Worm (Caenorhabditis elegans) whole organism, L1 larva: Measurements from ENCODE around the gene ZK757.2.

ENCODE experiments used
- C16A3.4 ChIP-seq: fragments of 150-350 bp; optimal IDR thresholded peaks from 2 replicates; lab custom pipeline; 2014; ENCODE audit warnings: missing biosample characterization, missing genetic modification characterization
- C34B4.2 ChIP-seq: sonication (generic microtip); optimal IDR thresholded peaks from 2 replicates; lab custom pipeline; 2017; ENCODE audit warnings: mild to moderate bottlenecking, missing genetic modification characterization, missing compliant biosample characterization
- Y116A8C.19 ChIP-seq: sonication (generic microtip); optimal IDR thresholded peaks from 2 replicates; lab custom pipeline; 2016; ENCODE audit warnings: missing compliant biosample characterization, missing genetic modification characterization, borderline replicate concordance
- aha-1 ChIP-seq: fragments of 150-350 bp; optimal IDR thresholded peaks from 2 replicates; lab custom pipeline; 2014; ENCODE audit warnings: missing biosample characterization, missing genetic modification characterization
- alr-1 ChIP-seq: fragments of 200-800 bp; sonication (Bioruptor generic); optimal IDR thresholded peaks from 2 replicates; lab custom pipeline; 2018; ENCODE audit warnings: borderline replicate concordance, mild to moderate bottlenecking, missing genetic modification characterization, missing compliant biosample characterization
- ceh-63 ChIP-seq: fragments of 200-800 bp; sonication (Bioruptor generic); optimal IDR thresholded peaks from 2 replicates; lab custom pipeline; 2018; ENCODE audit warnings: mild to moderate bottlenecking, missing genetic modification characterization, missing compliant biosample characterization
- ceh-8 ChIP-seq: fragments of 200-800 bp; sonication (Bioruptor generic); optimal IDR thresholded peaks from 2 replicates; lab custom pipeline; 2018; ENCODE audit warnings: mild to moderate bottlenecking, missing genetic modification characterization, moderate library complexity, missing compliant biosample characterization
- ceh-82 ChIP-seq, 3 experiments: fragments of 150-350 bp in 1 of 3; sonication (generic microtip) in 2 of 3; optimal IDR thresholded peaks; 2 replicates each; lab custom pipeline; 2014 to 2017; ENCODE audit warnings: missing biosample characterization in 3 of 3, missing genetic modification characterization in 3 of 3
- ceh-88 ChIP-seq: fragments of 200-800 bp; sonication (Bioruptor generic); IDR thresholded peaks from 2 replicates; pipeline ENCODE4 v1.3.6; 2022; ENCODE audit warnings: missing genetic modification characterization, missing compliant biosample characterization
- ceh-90 ChIP-seq: sonication (generic microtip); optimal IDR thresholded peaks from 2 replicates; lab custom pipeline; 2016; ENCODE audit warnings: missing genetic modification characterization, missing compliant biosample characterization
- ces-1 ChIP-seq: fragments of 150-350 bp; optimal IDR thresholded peaks from 2 replicates; lab custom pipeline; 2014; ENCODE audit warnings: missing biosample characterization, missing genetic modification reagents, missing genetic modification characterization
- dpl-1 ChIP-seq, 3 experiments: fragments of 150-350 bp in 2 of 3; sonication (generic microtip) in 1 of 3; optimal IDR thresholded peaks; 2 replicates each; lab custom pipeline; 2014 to 2017; ENCODE audit warnings: missing biosample characterization in 3 of 3, missing genetic modification characterization in 3 of 3, missing genetic modification reagents in 3 of 3
- dsc-1 ChIP-seq: sonication (generic microtip); optimal IDR thresholded peaks from 2 replicates; lab custom pipeline; 2016; ENCODE audit warnings: mild to moderate bottlenecking, missing genetic modification characterization, missing compliant biosample characterization
- efl-3 ChIP-seq: fragments of 200-800 bp; sonication (Bioruptor generic); optimal IDR thresholded peaks from 2 replicates; lab custom pipeline; 2018; ENCODE audit warnings: mild to moderate bottlenecking, missing genetic modification characterization, missing compliant biosample characterization
- egl-27 ChIP-seq, 2 experiments: fragments of 150-350 bp in 1 of 2; sonication (generic microtip); optimal IDR thresholded peaks; 3 replicates each; lab custom pipeline; 2017 to 2018; ENCODE audit warnings: missing biosample characterization in 2 of 2, missing genetic modification characterization in 2 of 2, missing genetic modification reagents in 2 of 2
- elt-2 ChIP-seq: sonication (generic microtip); optimal IDR thresholded peaks from 2 replicates; lab custom pipeline; 2016; ENCODE audit warnings: missing genetic modification characterization, mild to moderate bottlenecking, inconsistent platforms, missing compliant biosample characterization, missing genetic modification reagents
- fkh-10 ChIP-seq: sonication (generic microtip); optimal IDR thresholded peaks from 2 replicates; lab custom pipeline; 2017; ENCODE audit warnings: missing biosample characterization, missing genetic modification reagents, missing genetic modification characterization
- grh-1 ChIP-seq: fragments of 200-800 bp; sonication (Bioruptor generic); IDR thresholded peaks from 2 replicates; pipeline ENCODE4 v1.3.6; 2022; ENCODE audit warnings: missing genetic modification reagents, missing genetic modification characterization, missing compliant biosample characterization
- hlh-4 ChIP-seq: sonication (generic microtip); optimal IDR thresholded peaks from 2 replicates; lab custom pipeline; 2016; ENCODE audit warnings: mild to moderate bottlenecking, missing genetic modification characterization, missing compliant biosample characterization
- hpl-2 ChIP-seq: fragments of 150-350 bp; optimal IDR thresholded peaks from 2 replicates; lab custom pipeline; 2014; ENCODE audit warnings: missing biosample characterization, missing genetic modification reagents, missing genetic modification characterization
- isw-1 ChIP-seq: fragments of 200-800 bp; sonication (Bioruptor generic); IDR thresholded peaks from 2 replicates; pipeline ENCODE4 v1.3.6; 2022; ENCODE audit warnings: missing genetic modification characterization, missing compliant biosample characterization
- jun-1 ChIP-seq: fragments of 150-350 bp; optimal IDR thresholded peaks from 2 replicates; lab custom pipeline; 2014; ENCODE audit warnings: missing biosample characterization, missing genetic modification reagents, missing genetic modification characterization
- lin-13 ChIP-seq: fragments of 150-350 bp; optimal IDR thresholded peaks from 2 replicates; lab custom pipeline; 2014; ENCODE audit warnings: missing biosample characterization, missing genetic modification reagents, missing genetic modification characterization
- lin-35 ChIP-seq, 2 experiments: fragments of 150-350 bp; optimal IDR thresholded peaks; 2 replicates each; lab custom pipeline; 2014; ENCODE audit warnings: missing biosample characterization in 2 of 2, missing genetic modification characterization in 2 of 2, missing genetic modification reagents in 2 of 2
- lin-39 ChIP-seq: fragments of 150-350 bp; optimal IDR thresholded peaks from 2 replicates; lab custom pipeline; 2014; ENCODE audit warnings: missing biosample characterization, missing genetic modification reagents, missing genetic modification characterization
- lir-3 ChIP-seq: sonication (generic microtip); optimal IDR thresholded peaks from 2 replicates; lab custom pipeline; 2016; ENCODE audit warnings: mild to moderate bottlenecking, missing genetic modification characterization, moderate library complexity, missing compliant biosample characterization; ENCODE audit not compliant: poor library complexity
- mab-9 ChIP-seq: fragments of 200-800 bp; sonication (Bioruptor generic); IDR thresholded peaks from 2 replicates; pipeline ENCODE4 v1.3.6; 2022; ENCODE audit warnings: missing genetic modification reagents, missing genetic modification characterization, missing compliant biosample characterization
- mdl-1 ChIP-seq, 2 experiments: fragments of 150-350 bp; optimal IDR thresholded peaks; 2 replicates each; lab custom pipeline; 2014 to 2017; ENCODE audit warnings: missing biosample characterization in 2 of 2, missing genetic modification characterization in 2 of 2, inconsistent platforms in 1 of 2
- nhr-12 ChIP-seq: sonication (generic microtip); optimal IDR thresholded peaks from 2 replicates; lab custom pipeline; 2017; ENCODE audit warnings: missing biosample characterization, missing genetic modification characterization
- nhr-19 ChIP-seq: fragments of 200-800 bp; sonication (Bioruptor generic); conservative IDR thresholded peaks from 2 replicates; pipeline ENCODE4 v1.3.6; 2022; ENCODE audit warnings: missing genetic modification characterization, missing compliant biosample characterization
- nhr-20 ChIP-seq: sonication (generic microtip); optimal IDR thresholded peaks from 2 replicates; lab custom pipeline; 2016; ENCODE audit warnings: mild to moderate bottlenecking, missing genetic modification characterization, missing compliant biosample characterization
- nhr-28 ChIP-seq: fragments of 150-350 bp; optimal IDR thresholded peaks from 2 replicates; lab custom pipeline; 2014; ENCODE audit warnings: missing biosample characterization, missing genetic modification characterization
- nhr-47 ChIP-seq: sonication (generic microtip); optimal IDR thresholded peaks from 2 replicates; lab custom pipeline; 2016; ENCODE audit warnings: mild to moderate bottlenecking, missing genetic modification characterization, moderate library complexity, missing compliant biosample characterization
- nhr-71 ChIP-seq: sonication (generic microtip); optimal IDR thresholded peaks from 2 replicates; lab custom pipeline; 2016; ENCODE audit warnings: mild to moderate bottlenecking, missing genetic modification characterization, moderate library complexity, missing compliant biosample characterization
- pag-3 ChIP-seq: sonication (generic microtip); optimal IDR thresholded peaks from 2 replicates; lab custom pipeline; 2017; ENCODE audit warnings: missing genetic modification characterization, mild to moderate bottlenecking, missing compliant biosample characterization, antibody characterized with exemption, borderline replicate concordance; ENCODE audit not compliant: insufficient read depth
- pax-3 ChIP-seq: fragments of 200-800 bp; sonication (Bioruptor generic); optimal IDR thresholded peaks from 2 replicates; lab custom pipeline; 2018; ENCODE audit warnings: mild to moderate bottlenecking, missing genetic modification characterization, moderate library complexity, missing compliant biosample characterization
- snu-23 ChIP-seq: sonication (generic microtip); optimal IDR thresholded peaks from 2 replicates; lab custom pipeline; 2016; ENCODE audit warnings: missing genetic modification characterization, missing compliant biosample characterization
- sptf-1 ChIP-seq: fragments of 150-350 bp; optimal IDR thresholded peaks from 2 replicates; lab custom pipeline; 2014; ENCODE audit warnings: missing biosample characterization, missing genetic modification characterization
- sup-37 ChIP-seq: fragments of 200-800 bp; sonication (Bioruptor generic); optimal IDR thresholded peaks from 2 replicates; lab custom pipeline; 2018; ENCODE audit warnings: mild to moderate bottlenecking, missing genetic modification characterization, missing compliant biosample characterization
- swsn-7 ChIP-seq: sonication (generic microtip); optimal IDR thresholded peaks from 2 replicates; lab custom pipeline; 2016; ENCODE audit warnings: missing genetic modification characterization, missing compliant biosample characterization
- tbx-2 ChIP-seq: sonication (generic microtip); optimal IDR thresholded peaks from 2 replicates; lab custom pipeline; 2016; ENCODE audit warnings: missing genetic modification characterization, missing compliant biosample characterization
- unc-130 ChIP-seq: fragments of 150-350 bp; optimal IDR thresholded peaks from 2 replicates; lab custom pipeline; 2017; ENCODE audit warnings: missing biosample characterization, missing genetic modification characterization, inconsistent platforms
- unc-62 ChIP-seq: fragments of 150-350 bp; optimal IDR thresholded peaks from 2 replicates; lab custom pipeline; 2014; ENCODE audit warnings: missing biosample characterization, missing genetic modification reagents, missing genetic modification characterization
- unc-86 ChIP-seq: sonication (generic microtip); optimal IDR thresholded peaks from 2 replicates; lab custom pipeline; 2016; ENCODE audit warnings: missing genetic modification characterization, missing compliant biosample characterization
- vab-15 ChIP-seq: sonication (generic microtip); optimal IDR thresholded peaks from 2 replicates; lab custom pipeline; 2017; ENCODE audit warnings: missing genotype, mild to moderate bottlenecking, missing genetic modification characterization, missing compliant biosample characterization
- xbp-1 ChIP-seq: sonication (generic microtip); optimal IDR thresholded peaks from 2 replicates; lab custom pipeline; 2016; ENCODE audit warnings: missing genetic modification characterization, missing compliant biosample characterization
- zip-4 ChIP-seq: fragments of 200-800 bp; sonication (Bioruptor generic); optimal IDR thresholded peaks from 2 replicates; lab custom pipeline; 2018; ENCODE audit warnings: mild to moderate bottlenecking, missing genetic modification characterization, moderate library complexity, missing compliant biosample characterization
- ztf-11 ChIP-seq, 2 experiments: sonication (generic microtip); optimal IDR thresholded peaks; 2 replicates each; lab custom pipeline; 2016 to 2017; ENCODE audit warnings: missing genetic modification characterization in 2 of 2, missing biosample characterization in 1 of 2, missing compliant biosample characterization in 1 of 2

Gene ZK757.2

ce11 chrIII:9827163-9827951 is 51.4 kb downstream of the ZK757.2 start, which contains the start of the genes ZK632.10 and ZK632.11 (continued):
- TF ChIP-seq swsn-7 (peak; percentile 28), efl-3 (no peak)

ce11 chrIII:9826005-9826404 is 52.7 kb downstream of the ZK757.2 start:
- no peak for TF ChIP-seq aha-1
- TF ChIP-seq sptf-1: no peak
- TF ChIP-seq ceh-88 (GFP tag; lab: Robert Waterston, UW): no peak
- TF ChIP-seq pax-3 (tag; lab: Kevin White, UChicago): no peak
- TF ChIP-seq unc-62 (GFP tag; lab: Kevin White, UChicago): no peak
- peak; percentile 31 for TF ChIP-seq unc-130 (tag; lab: Kevin White, UChicago)
- TF ChIP-seq elt-2 (tag; lab: Kevin White, UChicago): peak; percentile 61
- TF ChIP-seq hpl-2: peak; percentile 10
- TF ChIP-seq vab-15 (tag; lab: Kevin White, UChicago): no peak
- peak in 1 of 2 experiments; percentile 66 for TF ChIP-seq mdl-1 (tag; optimal IDR thresholded peaks at IDR 0.05; lab: Kevin White, UChicago)
- peak; percentile 17 for TF ChIP-seq jun-1
- peak; percentile 71 for TF ChIP-seq nhr-20 (tag; lab: Kevin White, UChicago)
- peak; percentile 11 for TF ChIP-seq xbp-1 (tag; lab: Kevin White, UChicago)
- TF ChIP-seq nhr-47 (tag; lab: Kevin White, UChicago): peak; percentile 65
- no peak for TF ChIP-seq ztf-11 (tag; optimal IDR thresholded peaks at IDR 0.05; lab: Kevin White, UChicago)
- TF ChIP-seq pag-3 (tag; lab: Kevin White, UChicago): no peak
- no peak for TF ChIP-seq ceh-8
- TF ChIP-seq fkh-10 (GFP tag; lab: Kevin White, UChicago): no peak
- no peak for TF ChIP-seq C16A3.4 (tag; lab: Kevin White, UChicago)
- TF ChIP-seq dpl-1 (GFP tag; optimal IDR thresholded peaks at IDR 0.05; lab: Kevin White, UChicago): peak; percentile 9 to 40 (median 26)
- no peak for TF ChIP-seq nhr-12
- TF ChIP-seq nhr-28 (tag; lab: Kevin White, UChicago): no peak
- peak; percentile 10 to 61 for TF ChIP-seq lin-35 (GFP tag; optimal IDR thresholded peaks at IDR 0.05; lab: Kevin White, UChicago)
- no peak for TF ChIP-seq efl-3
- TF ChIP-seq nhr-19: peak; percentile 48
- no peak for TF ChIP-seq egl-27 (tag; optimal IDR thresholded peaks at IDR 0.05; lab: Kevin White, UChicago)
- TF ChIP-seq tbx-2 (tag; lab: Kevin White, UChicago): peak; percentile 56
- no peak for TF ChIP-seq zip-4 (GFP tag; lab: Kevin White, UChicago)
- peak; percentile 62 for TF ChIP-seq lin-13 (GFP tag; lab: Kevin White, UChicago)
- no peak for TF ChIP-seq hlh-4 (tag; lab: Kevin White, UChicago)
- TF ChIP-seq grh-1 (GFP tag; lab: Robert Waterston, UW): 0 out of 2 replicates have a peak, but pooled peaks have one; percentile 10
- no peak for TF ChIP-seq ceh-90 (tag; lab: Kevin White, UChicago)
- no peak for TF ChIP-seq lin-39
- TF ChIP-seq Y116A8C.19 (tag; lab: Kevin White, UChicago): no peak
- TF ChIP-seq ceh-82 (tag; optimal IDR thresholded peaks at IDR 0.05; lab: Kevin White, UChicago): peak in 1 of 3 experiments; percentile 25
- no peak for TF ChIP-seq C34B4.2 (tag; lab: Kevin White, UChicago)
- no peak for TF ChIP-seq ceh-63
- TF ChIP-seq mab-9: no peak
- no peak for TF ChIP-seq sup-37 (GFP tag; lab: Kevin White, UChicago)
- no peak for TF ChIP-seq dsc-1
- peak; percentile 84 for TF ChIP-seq nhr-71
- peak; percentile 11 for TF ChIP-seq lir-3
- TF ChIP-seq snu-23: peak; percentile 75
- TF ChIP-seq isw-1 (GFP tag; lab: Robert Waterston, UW): no peak
- no peak for TF ChIP-seq unc-86 (tag; lab: Kevin White, UChicago)
- TF ChIP-seq ces-1 (GFP tag; lab: Kevin White, UChicago): no peak
- no peak for TF ChIP-seq alr-1 (tag; lab: Kevin White, UChicago)
